Fruit fly (Drosophila melanogaster) whole organism, embryonic: ENCODE results near the gene CG3078.

ENCODE experiments used
- Ada2b ChIP-seq: fragments of 200-800 bp; sonication (Bioruptor generic); IDR thresholded peaks from 2 replicates; pipeline ENCODE4 v1.3.6; 2022; ENCODE audit warnings: missing biosample characterization, missing genetic modification characterization
- Bgb ChIP-seq: fragments of 200-800 bp; sonication (Bioruptor generic); IDR thresholded peaks from 2 replicates; pipeline ENCODE4 v1.3.6; 2022; ENCODE audit warnings: missing biosample characterization, missing genetic modification characterization; ENCODE audit not compliant: partially characterized antibody
- BtbVII ChIP-seq: fragments of 200-800 bp; sonication (Bioruptor generic); optimal IDR thresholded peaks from 3 replicates; lab custom pipeline; 2017; ENCODE audit warnings: missing biosample characterization, mild to moderate bottlenecking, missing genetic modification characterization
- C15 ChIP-seq: fragments of 200-800 bp; sonication (Bioruptor generic); IDR thresholded peaks from 3 replicates; pipeline ENCODE4 v1.3.6; 2022; ENCODE audit warnings: missing biosample characterization, missing genetic modification characterization
- CG10274 ChIP-seq: fragments of 200-800 bp; sonication (Bioruptor generic); optimal IDR thresholded peaks from 3 replicates; lab custom pipeline; 2017; ENCODE audit warnings: missing biosample characterization, mild to moderate bottlenecking, missing genetic modification characterization
- CG11085 ChIP-seq: fragments of 200-800 bp; sonication (Bioruptor generic); IDR thresholded peaks from 2 replicates; pipeline ENCODE4 v1.3.6; 2022; ENCODE audit warnings: missing biosample characterization, missing genetic modification characterization
- CG12071 ChIP-seq: fragments of 200-800 bp; sonication (Bioruptor generic); optimal IDR thresholded peaks from 3 replicates; lab custom pipeline; 2018; ENCODE audit warnings: missing biosample characterization, mild to moderate bottlenecking, missing genetic modification characterization
- CG14667 ChIP-seq: fragments of 200-800 bp; sonication (Bioruptor generic); IDR thresholded peaks from 2 replicates; pipeline ENCODE4 v1.3.6; 2022; ENCODE audit warnings: missing biosample characterization, missing genetic modification characterization
- CG1603 ChIP-seq: fragments of 200-800 bp; sonication (Bioruptor generic); optimal IDR thresholded peaks from 2 replicates; lab custom pipeline; 2019; ENCODE audit warnings: missing biosample characterization, mild to moderate bottlenecking, missing genetic modification characterization, moderate library complexity
- CG16863 ChIP-seq: fragments of 200-800 bp; sonication (Bioruptor generic); optimal IDR thresholded peaks from 3 replicates; lab custom pipeline; 2016; ENCODE audit warnings: missing biosample characterization, missing genetic modification characterization
- CG1792 ChIP-seq: fragments of 200-800 bp; sonication (Bioruptor generic); optimal IDR thresholded peaks from 2 replicates; lab custom pipeline; 2016; ENCODE audit warnings: missing biosample characterization, missing genetic modification characterization
- CG18764 ChIP-seq: fragments of 200-800 bp; sonication (Bioruptor generic); optimal IDR thresholded peaks from 3 replicates; lab custom pipeline; 2016; ENCODE audit warnings: missing biosample characterization, missing genetic modification characterization
- CG2875 ChIP-seq: fragments of 200-800 bp; sonication (Bioruptor generic); optimal IDR thresholded peaks from 2 replicates; lab custom pipeline; 2017; ENCODE audit warnings: missing biosample characterization, mild to moderate bottlenecking, missing genetic modification characterization, missing genetic modification reagents
- CG30020 ChIP-seq: fragments of 200-800 bp; optimal IDR thresholded peaks from 2 replicates; lab custom pipeline; 2019; ENCODE audit warnings: missing biosample characterization, mild to moderate bottlenecking, missing genetic modification characterization, moderate library complexity
- CG4282 ChIP-seq: fragments of 200-800 bp; sonication (Bioruptor generic); optimal IDR thresholded peaks from 2 replicates; lab custom pipeline; 2016; ENCODE audit warnings: missing biosample characterization, missing genetic modification characterization
- CG4404 ChIP-seq: fragments of 200-800 bp; sonication (Bioruptor generic); IDR thresholded peaks from 2 replicates; pipeline ENCODE4 v1.3.6; 2022; ENCODE audit warnings: missing biosample characterization, missing genetic modification characterization
- CG5180 ChIP-seq: fragments of 200-800 bp; sonication (Bioruptor generic); optimal IDR thresholded peaks from 3 replicates; lab custom pipeline; 2017; ENCODE audit warnings: missing biosample characterization, missing genetic modification characterization, mild to moderate bottlenecking, moderate library complexity, missing genetic modification reagents
- CG5953 ChIP-seq: fragments of 200-800 bp; sonication (Bioruptor generic); IDR thresholded peaks from 2 replicates; pipeline ENCODE4 v1.3.6; 2022; ENCODE audit warnings: missing biosample characterization, missing genetic modification characterization
- CG6272 ChIP-seq: fragments of 200-800 bp; sonication (Bioruptor generic); IDR thresholded peaks from 2 replicates; pipeline ENCODE4 v1.3.6; 2022; ENCODE audit warnings: missing biosample characterization, missing genetic modification characterization
- CG7271 ChIP-seq: fragments of 200-800 bp; sonication (Bioruptor generic); optimal IDR thresholded peaks from 2 replicates; lab custom pipeline; 2018; ENCODE audit warnings: missing biosample characterization, mild to moderate bottlenecking, missing genetic modification characterization, moderate library complexity
- CG7786 ChIP-seq: fragments of 200-800 bp; sonication (Bioruptor generic); optimal IDR thresholded peaks from 2 replicates; lab custom pipeline; 2016; ENCODE audit warnings: missing biosample characterization, missing genetic modification characterization
- CG8765 ChIP-seq: fragments of 200-800 bp; sonication (Bioruptor generic); IDR thresholded peaks from 2 replicates; pipeline ENCODE4 v1.3.6; 2022; ENCODE audit warnings: missing biosample characterization, missing genetic modification characterization
- CG9437 ChIP-seq: fragments of 200-800 bp; sonication (Bioruptor generic); optimal IDR thresholded peaks from 2 replicates; lab custom pipeline; 2018; ENCODE audit warnings: missing biosample characterization, mild to moderate bottlenecking, missing genetic modification characterization
- E2f2 ChIP-seq: fragments of 200-800 bp; sonication (Bioruptor generic); IDR thresholded peaks from 2 replicates; pipeline ENCODE4 v1.3.6; 2022; ENCODE audit warnings: missing biosample characterization, missing genetic modification characterization
- Elba2 ChIP-seq: fragments of 200-800 bp; sonication (Bioruptor generic); optimal IDR thresholded peaks from 3 replicates; lab custom pipeline; 2016; ENCODE audit warnings: missing biosample characterization, missing genetic modification characterization
- Gsc ChIP-seq: fragments of 200-800 bp; sonication (Bioruptor generic); IDR thresholded peaks from 2 replicates; pipeline ENCODE4 v1.3.6; 2022; ENCODE audit warnings: missing biosample characterization, missing genetic modification characterization
- Med ChIP-seq: fragments of 200-800 bp; sonication (Bioruptor generic); peaks from one replicate; lab custom pipeline; 2016; ENCODE audit warnings: missing biosample characterization, missing genetic modification characterization, mild to moderate bottlenecking, inconsistent platforms, moderate library complexity
- NC2α ChIP-seq: fragments of 200-800 bp; sonication (Bioruptor generic); optimal IDR thresholded peaks from 2 replicates; lab custom pipeline; 2016; ENCODE audit warnings: missing biosample characterization, missing genetic modification characterization
- Nf-YB ChIP-seq: fragments of 200-800 bp; sonication (Bioruptor generic); optimal IDR thresholded peaks from 3 replicates; lab custom pipeline; 2019; ENCODE audit warnings: missing biosample characterization, mild to moderate bottlenecking, missing genetic modification characterization, moderate library complexity
- Oli ChIP-seq: fragments of 200-800 bp; sonication (Bioruptor generic); optimal IDR thresholded peaks from 2 replicates; lab custom pipeline; 2018; ENCODE audit warnings: missing biosample characterization, mild to moderate bottlenecking, missing genetic modification characterization, moderate library complexity
- Ravus ChIP-seq: fragments of 200-800 bp; sonication (Bioruptor generic); IDR thresholded peaks from 2 replicates; pipeline ENCODE4 v1.3.6; 2022; ENCODE audit warnings: missing biosample characterization, missing genetic modification characterization
- Ssrp ChIP-seq: fragments of 200-800 bp; sonication (Bioruptor generic); optimal IDR thresholded peaks from 2 replicates; lab custom pipeline; 2018; ENCODE audit warnings: missing biosample characterization, mild to moderate bottlenecking, missing genetic modification characterization, moderate library complexity
- TFAM ChIP-seq: fragments of 200-800 bp; sonication (Bioruptor generic); optimal IDR thresholded peaks from 2 replicates; lab custom pipeline; 2017; ENCODE audit warnings: missing biosample characterization, missing genetic modification characterization, inconsistent platforms
- ab ChIP-seq: fragments of 200-800 bp; sonication (Bioruptor generic); optimal IDR thresholded peaks from 2 replicates; lab custom pipeline; 2016; ENCODE audit warnings: missing biosample characterization, missing genetic modification characterization
- abd-A ChIP-seq: fragments of 200-800 bp; sonication (Bioruptor generic); optimal IDR thresholded peaks from 3 replicates; lab custom pipeline; 2019; ENCODE audit warnings: missing biosample characterization, mild to moderate bottlenecking, missing genetic modification characterization, moderate library complexity
- ara ChIP-seq: fragments of 200-800 bp; sonication (Bioruptor generic); IDR thresholded peaks from 2 replicates; pipeline ENCODE4 v1.3.6; 2022; ENCODE audit warnings: missing biosample characterization, missing genetic modification characterization
- bcd ChIP-seq: fragments of 200-800 bp; sonication (Bioruptor generic); optimal IDR thresholded peaks from 2 replicates; lab custom pipeline; 2017; ENCODE audit warnings: missing biosample characterization, mild to moderate bottlenecking, missing genetic modification characterization
- bsh ChIP-seq, 2 experiments: fragments of 200-800 bp; sonication (Bioruptor generic); optimal IDR thresholded peaks; 2 replicates each; lab custom pipeline; 2017 to 2018; ENCODE audit warnings: mild to moderate bottlenecking in 2 of 2, missing biosample characterization in 2 of 2, missing genetic modification characterization in 2 of 2, moderate library complexity in 1 of 2
- cato ChIP-seq: fragments of 200-800 bp; sonication (Bioruptor generic); optimal IDR thresholded peaks from 2 replicates; lab custom pipeline; 2016; ENCODE audit warnings: missing biosample characterization, missing genetic modification characterization, borderline replicate concordance
- dpn ChIP-seq, 2 experiments: fragments of 200-800 bp; sonication (Bioruptor generic); optimal IDR thresholded peaks; 3 replicates each; lab custom pipeline; 2016; ENCODE audit warnings: missing biosample characterization in 2 of 2, missing genetic modification characterization in 2 of 2
- gcm ChIP-seq: fragments of 200-800 bp; sonication (Bioruptor generic); optimal IDR thresholded peaks from 2 replicates; lab custom pipeline; 2019; ENCODE audit warnings: missing biosample characterization, mild to moderate bottlenecking, missing genetic modification characterization, moderate library complexity
- hkb ChIP-seq, 2 experiments: fragments of 200-800 bp in 1 of 2; fragments of >200 bp in 1 of 2; sonication (Bioruptor generic) in 1 of 2; IDR thresholded peaks in 1 of 2; optimal IDR thresholded peaks in 1 of 2; 2 replicates each; pipeline versions ENCODE4 v1.3.6 to Lab custom; 2017 to 2022; ENCODE audit warnings: missing biosample characterization in 1 of 2, missing genetic modification characterization in 1 of 2
- klu ChIP-seq: fragments of 200-800 bp; sonication (Bioruptor generic); IDR thresholded peaks from 2 replicates; pipeline ENCODE4 v1.3.6; 2022; ENCODE audit warnings: missing biosample characterization, missing genetic modification characterization
- kni ChIP-seq: fragments of 200-800 bp; sonication (Bioruptor generic); optimal IDR thresholded peaks from 3 replicates; lab custom pipeline; 2017; ENCODE audit warnings: mild to moderate bottlenecking, missing biosample characterization, missing genetic modification reagents, missing genetic modification characterization
- sd ChIP-seq: fragments of 200-800 bp; sonication (Bioruptor generic); optimal IDR thresholded peaks from 3 replicates; lab custom pipeline; 2018; ENCODE audit warnings: missing biosample characterization, mild to moderate bottlenecking, missing genetic modification characterization, moderate library complexity
- slp2 ChIP-seq: fragments of 200-800 bp; sonication (Bioruptor generic); optimal IDR thresholded peaks from 2 replicates; lab custom pipeline; 2016; ENCODE audit warnings: missing biosample characterization, missing genetic modification characterization
- trem ChIP-seq: fragments of 200-800 bp; optimal IDR thresholded peaks from 3 replicates; lab custom pipeline; 2019; ENCODE audit warnings: missing biosample characterization, mild to moderate bottlenecking, missing genetic modification characterization, moderate library complexity
- vfl ChIP-seq: fragments of 200-800 bp; sonication (Bioruptor generic); optimal IDR thresholded peaks from 2 replicates; lab custom pipeline; 2016; ENCODE audit warnings: missing biosample characterization, missing genetic modification characterization

Gene CG3078

dm6 chrX:2301613-2302522 is 42.2 kb upstream of the CG3078 start (continued):
- TF ChIP-seq CG5180 (GFP tag; lab: Kevin White, UChicago) = peak; percentile 70
- TF ChIP-seq bsh (GFP tag; optimal IDR thresholded peaks at IDR 0.05; lab: Kevin White, UChicago) = peak; percentile 34 to 88
- TF ChIP-seq Med (GFP tag; lab: Kevin White, UChicago) = peak; percentile 98
- peak; percentile 76 for TF ChIP-seq gcm (GFP tag; lab: Kevin White, UChicago)
- TF ChIP-seq CG4282 (GFP tag; lab: Kevin White, UChicago) = peak; percentile 32
- TF ChIP-seq vfl (GFP tag; lab: Kevin White, UChicago) = peak; percentile 55
- peak; percentile 68 for TF ChIP-seq CG4404 (GFP tag; lab: Robert Waterston, UW)
- TF ChIP-seq Elba2 = no peak
- TF ChIP-seq CG9437 (GFP tag; lab: Kevin White, UChicago) = peak; percentile 79
- peak; percentile 71 for TF ChIP-seq Gsc (GFP tag; lab: Robert Waterston, UW)
- TF ChIP-seq Ada2b (GFP tag; lab: Robert Waterston, UW) = peak; percentile 84
- peak; percentile 86 for TF ChIP-seq slp2 (GFP tag; lab: Kevin White, UChicago)
- TF ChIP-seq CG8765 (GFP tag; lab: Robert Waterston, UW) = peak; percentile 68
- TF ChIP-seq Ravus = peak; percentile 39
- peak; percentile 82 for TF ChIP-seq CG7786 (GFP tag; lab: Kevin White, UChicago)
- peak; percentile 51 for TF ChIP-seq ab (GFP tag; lab: Kevin White, UChicago)
- TF ChIP-seq Bgb (GFP tag; lab: Robert Waterston, UW) = no peak
- TF ChIP-seq trem (tag; lab: Kevin White, UChicago) = peak; percentile 57
- TF ChIP-seq dpn (GFP tag; optimal IDR thresholded peaks at IDR 0.05; lab: Kevin White, UChicago) = peak; percentile 77 to 87
- TF ChIP-seq NC2α (GFP tag; lab: Kevin White, UChicago) = peak; percentile 62
- peak; percentile 80 for TF ChIP-seq CG16863
- peak; percentile 87 for TF ChIP-seq ara
- peak; percentile 49 for TF ChIP-seq Nf-YB (GFP tag; lab: Kevin White, UChicago)
- peak; percentile 37 for TF ChIP-seq sd (tag; lab: Kevin White, UChicago)
- peak; percentile 53 for TF ChIP-seq CG1792
- no peak for TF ChIP-seq hkb (optimal IDR thresholded peaks at IDR 0.05; lab: Kevin White, UChicago)
- TF ChIP-seq hkb (GFP tag; IDR thresholded peaks at IDR 0.05; lab: Robert Waterston, UW) = peak; percentile 85
- peak; percentile 88 for TF ChIP-seq Oli (tag; lab: Kevin White, UChicago)
- peak; percentile 53; the same call in 1 of the 2 replicates for TF ChIP-seq CG11085
- peak; percentile 21 for TF ChIP-seq TFAM (GFP tag; lab: Kevin White, UChicago)
- TF ChIP-seq CG18764 (GFP tag; lab: Kevin White, UChicago) = peak; percentile 71
- TF ChIP-seq CG12071 = peak; percentile 86
- TF ChIP-seq BtbVII = peak; percentile 63
- TF ChIP-seq abd-A (tag; lab: Kevin White, UChicago) = no peak
- TF ChIP-seq CG6272 (GFP tag; lab: Robert Waterston, UW) = peak; percentile 64
- TF ChIP-seq CG30020 (tag; lab: Kevin White, UChicago) = peak; percentile 41
- no peak for TF ChIP-seq CG7271 (tag; lab: Kevin White, UChicago)
- TF ChIP-seq E2f2 (GFP tag; lab: Robert Waterston, UW) = peak; percentile 62
- peak; percentile 56; the same call in 1 of the 2 replicates for TF ChIP-seq CG5953
- peak; percentile 83 for TF ChIP-seq Ssrp
- TF ChIP-seq CG1603 (tag; lab: Kevin White, UChicago) = peak; percentile 90
- TF ChIP-seq klu (GFP tag; lab: Robert Waterston, UW) = peak; percentile 64
- peak; percentile 57 for TF ChIP-seq kni (GFP tag; lab: Kevin White, UChicago)
- peak; percentile 86 for TF ChIP-seq bcd (GFP tag; lab: Kevin White, UChicago)
- TF ChIP-seq C15 (GFP tag; lab: Robert Waterston, UW) = peak; percentile 59; the same call in 1 of the 3 replicates
- peak; percentile 80 for TF ChIP-seq CG2875 (GFP tag; lab: Kevin White, UChicago)
- peak; percentile 50 for TF ChIP-seq cato
- TF ChIP-seq CG14667 (GFP tag; lab: Robert Waterston, UW) = peak; percentile 47
- TF ChIP-seq CG10274 (GFP tag; lab: Kevin White, UChicago) = peak; percentile 62
